Worm (Caenorhabditis elegans): ENCODE results near the gene C16A3.6.
A peak's percentile ranks its signal among the peaks of the same experiment; 100 is the strongest.

ce11 chrIII:6351438-6351837 is 27.6 kb upstream of the C16A3.6 start:
- TF ChIP-seq egl-27 (tag; optimal IDR thresholded peaks at IDR 0.05) (no peak), snpc-4 (tag; optimal IDR thresholded peaks at IDR 0.05) (no peak), skn-1 (tag; optimal IDR thresholded peaks at IDR 0.05) (no peak), zag-1 (tag; optimal IDR thresholded peaks at IDR 0.05) (peak; percentile 58), ama-1 (optimal IDR thresholded peaks at IDR 0.05) (no peak), sem-4 (tag; optimal IDR thresholded peaks at IDR 0.05) (no peak), unc-39 (tag; optimal IDR thresholded peaks at IDR 0.05) (no peak), ZK546.5 (tag; optimal IDR thresholded peaks at IDR 0.05) (no peak), nhr-10 (tag; optimal IDR thresholded peaks at IDR 0.05) (no peak), ceh-82 (tag; optimal IDR thresholded peaks at IDR 0.05) (no peak)
